Worm (Caenorhabditis elegans) whole organism, young adult: ENCODE measurements around the gene gem-1.

ENCODE experiments used
- B0035.1 ChIP-seq: sonication (generic microtip); optimal IDR thresholded peaks from 2 replicates; lab custom pipeline; 2016; ENCODE audit warnings: missing genetic modification characterization, mild to moderate bottlenecking, missing compliant biosample characterization, missing genotype, missing genetic modification reagents
- F23B12.7 ChIP-seq: sonication (generic microtip); optimal IDR thresholded peaks from 2 replicates; lab custom pipeline; 2017; ENCODE audit warnings: missing genetic modification characterization, mild to moderate bottlenecking, missing compliant biosample characterization, antibody characterized with exemption, moderate library complexity; ENCODE audit not compliant: insufficient read depth
- F37B4.10 ChIP-seq: fragments of 200-800 bp; sonication (Bioruptor generic); IDR thresholded peaks from 2 replicates; pipeline ENCODE4 v1.3.6; 2022; ENCODE audit warnings: missing genetic modification characterization, missing compliant biosample characterization
- F57A8.1 ChIP-seq: fragments of 200-800 bp; sonication (Bioruptor generic); optimal IDR thresholded peaks from 2 replicates; lab custom pipeline; 2018; ENCODE audit warnings: mild to moderate bottlenecking, missing genetic modification characterization, moderate library complexity, missing compliant biosample characterization
- F57C9.4 ChIP-seq: sonication (generic microtip); optimal IDR thresholded peaks from 2 replicates; lab custom pipeline; 2017; ENCODE audit warnings: mild to moderate bottlenecking, missing genetic modification characterization, missing compliant biosample characterization
- K11D2.4 ChIP-seq: fragments of 200-800 bp; sonication (Bioruptor generic); IDR thresholded peaks from 2 replicates; pipeline ENCODE4 v1.3.6; 2022; ENCODE audit warnings: missing genetic modification reagents, missing genetic modification characterization, missing compliant biosample characterization
- K12H6.12 ChIP-seq: fragments of 200-800 bp; sonication (Bioruptor generic); optimal IDR thresholded peaks from 2 replicates; lab custom pipeline; 2018; ENCODE audit warnings: mild to moderate bottlenecking, missing genetic modification characterization, missing compliant biosample characterization
- T07F8.4 ChIP-seq: sonication (generic microtip); optimal IDR thresholded peaks from 2 replicates; lab custom pipeline; 2016; ENCODE audit warnings: mild to moderate bottlenecking, missing genetic modification characterization, moderate library complexity, missing compliant biosample characterization
- T26A5.8 ChIP-seq: sonication (generic microtip); optimal IDR thresholded peaks from 2 replicates; lab custom pipeline; 2016; ENCODE audit warnings: missing genetic modification characterization, missing compliant biosample characterization
- Y53G8AR.9 ChIP-seq: fragments of 200-800 bp; sonication (Bioruptor generic); conservative IDR thresholded peaks from 2 replicates; pipeline ENCODE4 v1.3.6; 2022; ENCODE audit warnings: missing genetic modification reagents, missing genetic modification characterization, missing compliant biosample characterization
- Y67H2A.10 ChIP-seq: fragments of 200-800 bp; sonication (Bioruptor generic); conservative IDR thresholded peaks from 2 replicates; pipeline ENCODE4 v1.3.6; 2022; ENCODE audit warnings: missing genetic modification reagents, missing genetic modification characterization, missing compliant biosample characterization
- ZK185.1 ChIP-seq: sonication (generic microtip); optimal IDR thresholded peaks from 2 replicates; lab custom pipeline; 2016; ENCODE audit warnings: mild to moderate bottlenecking, missing genetic modification characterization, missing compliant biosample characterization; ENCODE audit not compliant: poor library complexity, severe bottlenecking
- akir-1 ChIP-seq: fragments of 200-800 bp; sonication (Bioruptor generic); optimal IDR thresholded peaks from 2 replicates; lab custom pipeline; 2018; ENCODE audit warnings: mild to moderate bottlenecking, missing genetic modification characterization, moderate library complexity, missing compliant biosample characterization
- aptf-2 ChIP-seq: fragments of 200-800 bp; sonication (Bioruptor generic); conservative IDR thresholded peaks from 2 replicates; pipeline ENCODE4 v1.3.6; 2022; ENCODE audit warnings: missing genetic modification reagents, missing genetic modification characterization, missing compliant biosample characterization
- atf-7 ChIP-seq: sonication (generic microtip); optimal IDR thresholded peaks from 2 replicates; lab custom pipeline; 2017; ENCODE audit warnings: mild to moderate bottlenecking, missing genetic modification characterization, missing compliant biosample characterization
- bed-1 ChIP-seq: fragments of 200-800 bp; sonication (Bioruptor generic); IDR thresholded peaks from 2 replicates; pipeline ENCODE4 v1.3.6; 2022; ENCODE audit warnings: missing genetic modification reagents, missing genetic modification characterization, missing compliant biosample characterization
- cebp-1 ChIP-seq, 2 experiments: fragments of 200-800 bp in 1 of 2; sonication (Bioruptor generic) in 1 of 2; sonication (generic microtip) in 1 of 2; IDR thresholded peaks in 1 of 2; optimal IDR thresholded peaks in 1 of 2; 2 replicates each; pipeline versions ENCODE4 v1.3.6 to Lab custom; 2017 to 2022; ENCODE audit warnings: missing compliant biosample characterization in 2 of 2, missing genetic modification characterization in 2 of 2, mild to moderate bottlenecking in 1 of 2, missing genetic modification reagents in 1 of 2, moderate library complexity in 1 of 2
- ceh-91 ChIP-seq: fragments of 200-800 bp; sonication (Bioruptor generic); IDR thresholded peaks from 2 replicates; pipeline ENCODE4 v1.3.6; 2022; ENCODE audit warnings: missing genetic modification reagents, missing genetic modification characterization, missing compliant biosample characterization
- dox-1 ChIP-seq: fragments of 200-800 bp; sonication (Bioruptor generic); IDR thresholded peaks from 2 replicates; pipeline ENCODE4 v1.3.6; 2022; ENCODE audit warnings: missing genetic modification reagents, missing genetic modification characterization, missing compliant biosample characterization
- efl-1 ChIP-seq: fragments of 150-350 bp; optimal IDR thresholded peaks from 2 replicates; lab custom pipeline; 2014; ENCODE audit warnings: missing biosample characterization, missing genetic modification reagents, missing genetic modification characterization
- egl-44 ChIP-seq: fragments of 200-800 bp; sonication (Bioruptor generic); IDR thresholded peaks from 2 replicates; pipeline ENCODE4 v1.3.6; 2022; ENCODE audit warnings: missing genetic modification reagents, missing genetic modification characterization, missing compliant biosample characterization
- ets-4 ChIP-seq: fragments of 200-800 bp; sonication (Bioruptor generic); optimal IDR thresholded peaks from 2 replicates; lab custom pipeline; 2018; ENCODE audit warnings: mild to moderate bottlenecking, missing genetic modification characterization, missing compliant biosample characterization
- fkh-3 ChIP-seq: sonication (generic microtip); optimal IDR thresholded peaks from 2 replicates; lab custom pipeline; 2016; ENCODE audit warnings: mild to moderate bottlenecking, missing genetic modification characterization, missing compliant biosample characterization
- hlh-12 ChIP-seq: sonication (generic microtip); optimal IDR thresholded peaks from 2 replicates; lab custom pipeline; 2016; ENCODE audit warnings: missing genetic modification characterization, missing compliant biosample characterization
- let-607 ChIP-seq, 2 experiments: fragments of 200-800 bp in 1 of 2; sonication (Bioruptor generic) in 1 of 2; sonication (generic microtip) in 1 of 2; optimal IDR thresholded peaks; 2 replicates each; lab custom pipeline; 2016 to 2018; ENCODE audit warnings: mild to moderate bottlenecking in 2 of 2, missing compliant biosample characterization in 2 of 2, missing genetic modification characterization in 2 of 2, moderate library complexity in 2 of 2, missing genotype in 1 of 2
- lin-26 ChIP-seq: fragments of 200-800 bp; sonication (Bioruptor generic); IDR thresholded peaks from 2 replicates; pipeline ENCODE4 v1.3.6; 2022; ENCODE audit warnings: missing genetic modification reagents, missing genetic modification characterization, missing compliant biosample characterization
- lin-40 ChIP-seq: sonication (generic microtip); optimal IDR thresholded peaks from 2 replicates; lab custom pipeline; 2016; ENCODE audit warnings: missing genetic modification characterization, mild to moderate bottlenecking, missing compliant biosample characterization, missing genotype, missing genetic modification reagents
- lir-1 ChIP-seq: fragments of 200-800 bp; sonication (Bioruptor generic); conservative IDR thresholded peaks from 2 replicates; pipeline ENCODE4 v1.3.6; 2022; ENCODE audit warnings: missing genetic modification reagents, missing genetic modification characterization, missing compliant biosample characterization
- lsy-27 ChIP-seq: sonication (generic microtip); optimal IDR thresholded peaks from 2 replicates; lab custom pipeline; 2017; ENCODE audit warnings: missing genetic modification characterization, mild to moderate bottlenecking, missing compliant biosample characterization, antibody characterized with exemption, missing genotype, borderline replicate concordance; ENCODE audit not compliant: insufficient read depth
- mcd-1 ChIP-seq: fragments of 200-800 bp; sonication (Bioruptor generic); IDR thresholded peaks from 2 replicates; pipeline ENCODE4 v1.3.6; 2022; ENCODE audit warnings: missing genetic modification reagents, missing genetic modification characterization, missing compliant biosample characterization
- mes-4 ChIP-seq: sonication (generic microtip); optimal IDR thresholded peaks from 2 replicates; lab custom pipeline; 2016; ENCODE audit warnings: missing genotype, missing genetic modification characterization, missing compliant biosample characterization
- nfyb-1 ChIP-seq: fragments of 200-800 bp; sonication (Bioruptor generic); IDR thresholded peaks from 2 replicates; pipeline ENCODE4 v1.3.6; 2022; ENCODE audit warnings: missing genetic modification reagents, missing genetic modification characterization, missing compliant biosample characterization
- nhr-120 ChIP-seq: fragments of 200-800 bp; sonication (Bioruptor generic); IDR thresholded peaks from 2 replicates; pipeline ENCODE4 v1.3.6; 2022; ENCODE audit warnings: missing genetic modification characterization, missing compliant biosample characterization
- nhr-80 ChIP-seq: sonication (generic microtip); optimal IDR thresholded peaks from 2 replicates; lab custom pipeline; 2016; ENCODE audit warnings: missing genetic modification characterization, missing compliant biosample characterization
- repo-1 ChIP-seq: sonication (generic microtip); optimal IDR thresholded peaks from 2 replicates; lab custom pipeline; 2017; ENCODE audit warnings: mild to moderate bottlenecking, missing genetic modification characterization, missing compliant biosample characterization
- snpc-3.4 ChIP-seq: sonication (generic microtip); optimal IDR thresholded peaks from 2 replicates; lab custom pipeline; 2017; ENCODE audit warnings: missing genetic modification characterization, mild to moderate bottlenecking, missing compliant biosample characterization, antibody characterized with exemption, moderate library complexity, missing genotype, missing genetic modification reagents
- sptf-2 ChIP-seq: fragments of 200-800 bp; sonication (Bioruptor generic); optimal IDR thresholded peaks from 2 replicates; lab custom pipeline; 2018; ENCODE audit warnings: mild to moderate bottlenecking, missing genetic modification characterization, missing compliant biosample characterization
- tlf-1 ChIP-seq: fragments of 200-800 bp; sonication (Bioruptor generic); optimal IDR thresholded peaks from 2 replicates; lab custom pipeline; 2018; ENCODE audit warnings: mild to moderate bottlenecking, missing genetic modification characterization, missing compliant biosample characterization
- zfh-2 ChIP-seq: fragments of 200-800 bp; sonication (Bioruptor generic); conservative IDR thresholded peaks from 2 replicates; pipeline ENCODE4 v1.3.6; 2022; ENCODE audit warnings: missing genetic modification reagents, missing genetic modification characterization, missing compliant biosample characterization
- zim-3 ChIP-seq: sonication (generic microtip); optimal IDR thresholded peaks from 2 replicates; lab custom pipeline; 2017; ENCODE audit warnings: mild to moderate bottlenecking, missing genetic modification characterization, moderate library complexity, missing compliant biosample characterization
- ztf-22 ChIP-seq: fragments of 200-800 bp; sonication (Bioruptor generic); optimal IDR thresholded peaks from 2 replicates; lab custom pipeline; 2018; ENCODE audit warnings: mild to moderate bottlenecking, missing genetic modification characterization, moderate library complexity, missing compliant biosample characterization
- ztf-25 ChIP-seq: fragments of 200-800 bp; sonication (Bioruptor generic); IDR thresholded peaks from 2 replicates; pipeline ENCODE4 v1.3.6; 2022; ENCODE audit warnings: missing genetic modification reagents, missing genetic modification characterization, missing compliant biosample characterization
- ztf-26 ChIP-seq: sonication (generic microtip); optimal IDR thresholded peaks from 2 replicates; lab custom pipeline; 2017; ENCODE audit warnings: missing genetic modification characterization, missing compliant biosample characterization
- ztf-28 ChIP-seq: fragments of 200-800 bp; sonication (Bioruptor generic); IDR thresholded peaks from 2 replicates; pipeline ENCODE4 v1.3.6; 2022; ENCODE audit warnings: missing genetic modification reagents, missing genetic modification characterization, missing compliant biosample characterization
- ztf-3 ChIP-seq: fragments of 200-800 bp; sonication (Bioruptor generic); optimal IDR thresholded peaks from 2 replicates; lab custom pipeline; 2018; ENCODE audit warnings: mild to moderate bottlenecking, missing genetic modification characterization, missing compliant biosample characterization
- ztf-6 ChIP-seq: fragments of 200-800 bp; sonication (Bioruptor generic); IDR thresholded peaks from 2 replicates; pipeline ENCODE4 v1.3.6; 2022; ENCODE audit warnings: missing genetic modification reagents, missing genetic modification characterization, missing compliant biosample characterization

Gene gem-1

ce11 chrX:13341853-13342252 lies 34.9 kb downstream of the gem-1 start:
- TF ChIP-seq zim-3 (tag; lab: Kevin White, UChicago) (no peak), nhr-80 (tag; lab: Kevin White, UChicago) (peak; percentile 74)

- TF ChIP-seq F23B12.7 (tag; lab: Kevin White, UChicago) (no peak), repo-1 (no peak), T07F8.4 (no peak), aptf-2 (no peak), ztf-26 (no peak), snpc-3.4 (no peak), T26A5.8 (no peak), bed-1 (no peak), lsy-27 (no peak), let-607 (tag; optimal IDR thresholded peaks at IDR 0.05; lab: Kevin White, UChicago) (no peak), K12H6.12 (tag; lab: Kevin White, UChicago) (no peak), ztf-3 (GFP tag; lab: Kevin White, UChicago) (no peak), Y53G8AR.9 (GFP tag; lab: Robert Waterston, UW) (no peak), ztf-6 (no peak), fkh-3 (tag; lab: Kevin White, UChicago) (no peak), F37B4.10 (no peak), egl-44 (GFP tag; lab: Robert Waterston, UW) (no peak), efl-1 (no peak), tlf-1 (GFP tag; lab: Kevin White, UChicago) (no peak), lir-1 (GFP tag; lab: Robert Waterston, UW) (no peak)
Observed at ce11 chrX:13340970-13341369, 35.8 kb downstream of the gem-1 start.

ce11 chrX:13339029-13339626 lies 37.7 kb downstream of the gem-1 start:
- TF ChIP-seq ztf-3 (GFP tag; lab: Kevin White, UChicago) (no peak), hlh-12 (tag; lab: Kevin White, UChicago) (no peak), sptf-2 (GFP tag; lab: Kevin White, UChicago) (no peak), let-607 (tag; optimal IDR thresholded peaks at IDR 0.05; lab: Kevin White, UChicago) (peak in 1 of 2 experiments; percentile 53), ztf-25 (GFP tag; lab: Robert Waterston, UW) (no peak), B0035.1 (tag; lab: Kevin White, UChicago) (no peak), ceh-91 (GFP tag; lab: Robert Waterston, UW) (no peak), ZK185.1 (tag; lab: Kevin White, UChicago) (no peak), lin-26 (no peak), ztf-22 (peak; percentile 56), cebp-1 (GFP tag; IDR thresholded peaks at IDR 0.05; lab: Robert Waterston, UW) (no peak), cebp-1 (tag; optimal IDR thresholded peaks at IDR 0.05; lab: Kevin White, UChicago) (peak; percentile 4), K11D2.4 (GFP tag; lab: Robert Waterston, UW) (no peak), K12H6.12 (tag; lab: Kevin White, UChicago) (no peak), mcd-1 (no peak), ztf-28 (GFP tag; lab: Robert Waterston, UW) (no peak), dox-1 (GFP tag; lab: Robert Waterston, UW) (peak; percentile 55), F57C9.4 (tag; lab: Kevin White, UChicago) (no peak), nfyb-1 (GFP tag; lab: Robert Waterston, UW) (0 out of 2 replicates have a peak, but pooled peaks have one; percentile 26), F57A8.1 (GFP tag; lab: Kevin White, UChicago) (no peak), nhr-120 (GFP tag; lab: Robert Waterston, UW) (no peak), akir-1 (GFP tag; lab: Kevin White, UChicago) (no peak), zfh-2 (no peak), lin-40 (no peak), ets-4 (peak; percentile 52), mes-4 (tag; lab: Kevin White, UChicago) (no peak), tlf-1 (GFP tag; lab: Kevin White, UChicago) (no peak), atf-7 (tag; lab: Kevin White, UChicago) (peak; percentile 15), Y67H2A.10 (GFP tag; lab: Robert Waterston, UW) (no peak)
